Worm (Caenorhabditis elegans) whole organism, L2 larva: ENCODE data around the gene mps-2.

Source experiments
- R02D3.7 ChIP-seq: fragments of 150-350 bp; optimal IDR thresholded peaks from 2 replicates; lab custom pipeline; 2014; ENCODE audit warnings: missing biosample characterization, missing genetic modification characterization
- blmp-1 ChIP-seq: sonication (generic microtip); optimal IDR thresholded peaks from 2 replicates; lab custom pipeline; 2017; ENCODE audit warnings: missing genetic modification characterization, mild to moderate bottlenecking, missing compliant biosample characterization, antibody characterized with exemption, moderate library complexity; ENCODE audit not compliant: insufficient read depth
- elt-1 ChIP-seq: fragments of 150-350 bp; optimal IDR thresholded peaks from 2 replicates; lab custom pipeline; 2014; ENCODE audit warnings: missing biosample characterization, missing genetic modification characterization
- lsy-2 ChIP-seq, 2 experiments: fragments of 150-350 bp in 1 of 2; sonication (generic microtip) in 1 of 2; optimal IDR thresholded peaks; 2 replicates each; lab custom pipeline; 2014 to 2017; ENCODE audit warnings: missing biosample characterization in 2 of 2, missing genetic modification characterization in 2 of 2
- nhr-10 ChIP-seq: sonication (generic microtip); optimal IDR thresholded peaks from 2 replicates; lab custom pipeline; 2017; ENCODE audit warnings: missing biosample characterization, missing genetic modification characterization
- nhr-237 ChIP-seq: fragments of 150-350 bp; optimal IDR thresholded peaks from 2 replicates; lab custom pipeline; 2014; ENCODE audit warnings: missing biosample characterization, missing genetic modification characterization
- nhr-6 ChIP-seq: fragments of 150-350 bp; optimal IDR thresholded peaks from 2 replicates; lab custom pipeline; 2014; ENCODE audit warnings: missing biosample characterization, missing genetic modification characterization
- skn-1 ChIP-seq: sonication (generic microtip); optimal IDR thresholded peaks from 2 replicates; lab custom pipeline; 2017; ENCODE audit warnings: missing biosample characterization, missing genetic modification characterization
- sma-9 ChIP-seq, 2 experiments: fragments of 150-350 bp in 1 of 2; sonication (generic microtip) in 1 of 2; optimal IDR thresholded peaks; 2 replicates each; lab custom pipeline; 2014 to 2016; ENCODE audit warnings: missing genetic modification characterization in 2 of 2, mild to moderate bottlenecking in 1 of 2, missing biosample characterization in 1 of 2, missing compliant biosample characterization in 1 of 2, missing genetic modification reagents in 1 of 2, moderate library complexity in 1 of 2
- snpc-4 ChIP-seq: fragments of 150-350 bp; optimal IDR thresholded peaks from 2 replicates; lab custom pipeline; 2014; ENCODE audit warnings: missing biosample characterization, missing genetic modification characterization
- unc-55 ChIP-seq: fragments of 150-350 bp; sonication (generic microtip); optimal IDR thresholded peaks from 3 replicates; lab custom pipeline; 2014; ENCODE audit warnings: missing biosample characterization, missing genetic modification reagents, missing genetic modification characterization
- zag-1 ChIP-seq: fragments of 150-350 bp; optimal IDR thresholded peaks from 2 replicates; lab custom pipeline; 2014; ENCODE audit warnings: missing biosample characterization, missing genetic modification characterization

DNA sequence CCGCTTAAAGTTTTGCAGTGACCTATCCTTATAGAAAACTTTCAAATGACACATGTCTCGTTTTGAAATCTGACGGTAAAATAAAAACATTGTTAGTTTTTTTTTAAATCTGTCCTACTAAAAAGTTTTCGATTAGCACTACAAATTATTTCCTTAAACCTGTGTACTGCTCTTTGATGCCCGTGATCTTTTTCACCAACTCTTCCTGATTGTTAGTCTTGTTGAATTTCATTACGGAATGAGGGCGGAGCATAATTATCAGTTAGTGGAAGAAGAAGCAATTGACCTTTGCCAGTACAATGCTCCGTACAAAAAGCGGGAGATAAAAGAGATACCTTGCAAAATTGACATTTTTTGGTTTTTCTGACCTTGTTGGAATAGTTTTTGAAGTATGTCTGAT, 4.9 kb downstream of the mps-2 start, which contains the start of gene K01A2.4:
- TF ChIP-seq unc-55 (GFP tag; lab: Kevin White, UChicago) (no peak), elt-1 (tag; lab: Kevin White, UChicago) (no peak), nhr-6 (tag; lab: Kevin White, UChicago) (no peak), zag-1 (tag; lab: Kevin White, UChicago) (no peak), R02D3.7 (tag; lab: Kevin White, UChicago) (no peak), skn-1 (tag; lab: Kevin White, UChicago) (no peak), blmp-1 (tag; lab: Kevin White, UChicago) (no peak), nhr-237 (tag; lab: Kevin White, UChicago) (no peak), nhr-10 (tag; lab: Kevin White, UChicago) (no peak), lsy-2 (tag; optimal IDR thresholded peaks at IDR 0.05; lab: Kevin White, UChicago) (no peak), sma-9 (GFP tag; optimal IDR thresholded peaks at IDR 0.05; lab: Kevin White, UChicago) (no peak), sma-9 (tag; optimal IDR thresholded peaks at IDR 0.05; lab: Kevin White, UChicago) (no peak), snpc-4 (tag; lab: Kevin White, UChicago) (no peak)
